Fruit fly (Drosophila melanogaster) whole organism, adult: ENCODE measurements around the gene CG4842.

Source experiments
- CG11617 ChIP-seq: fragments of 200-800 bp; sonication (Bioruptor generic); optimal IDR thresholded peaks from 2 replicates; lab custom pipeline; 2017; ENCODE audit warnings: mild to moderate bottlenecking, missing biosample characterization, missing genetic modification reagents, missing genetic modification characterization
- CG12768 ChIP-seq: fragments of 200-800 bp; sonication (Bioruptor generic); optimal IDR thresholded peaks from 2 replicates; lab custom pipeline; 2017; ENCODE audit warnings: missing biosample characterization, missing genetic modification characterization, mild to moderate bottlenecking, moderate library complexity, missing genetic modification reagents
- CG14711 ChIP-seq: fragments of 200-800 bp; sonication (Bioruptor generic); optimal IDR thresholded peaks from 2 replicates; lab custom pipeline; 2018; ENCODE audit warnings: missing biosample characterization, mild to moderate bottlenecking, missing genetic modification characterization, moderate library complexity
- CG1620 ChIP-seq: fragments of 200-800 bp; sonication (Bioruptor generic); optimal IDR thresholded peaks from 2 replicates; lab custom pipeline; 2016; ENCODE audit warnings: missing biosample characterization, missing genetic modification characterization
- CG33017 ChIP-seq: fragments of 200-800 bp; sonication (Bioruptor generic); optimal IDR thresholded peaks from 2 replicates; lab custom pipeline; 2018; ENCODE audit warnings: missing biosample characterization, mild to moderate bottlenecking, missing genetic modification characterization, moderate library complexity
- CG5204 ChIP-seq: fragments of 200-800 bp; sonication (Bioruptor generic); optimal IDR thresholded peaks from 2 replicates; lab custom pipeline; 2016; ENCODE audit warnings: missing biosample characterization, missing genetic modification characterization
- CG7045 ChIP-seq: fragments of 200-800 bp; sonication (Bioruptor generic); optimal IDR thresholded peaks from 2 replicates; lab custom pipeline; 2017; ENCODE audit warnings: missing biosample characterization, mild to moderate bottlenecking, missing genetic modification characterization
- CG7101 ChIP-seq: fragments of 200-800 bp; sonication (Bioruptor generic); optimal IDR thresholded peaks from 2 replicates; lab custom pipeline; 2018; ENCODE audit warnings: missing biosample characterization, mild to moderate bottlenecking, missing genetic modification characterization, moderate library complexity
- Clk ChIP-seq: fragments of 200-800 bp; sonication (Bioruptor generic); optimal IDR thresholded peaks from 2 replicates; lab custom pipeline; 2017; ENCODE audit warnings: missing biosample characterization, missing genetic modification characterization
- Crg-1 ChIP-seq: fragments of 200-800 bp; sonication (Bioruptor generic); optimal IDR thresholded peaks from 2 replicates; lab custom pipeline; 2016; ENCODE audit warnings: missing biosample characterization, missing genetic modification characterization
- Hr96 ChIP-seq: fragments of 200-800 bp; sonication (Bioruptor generic); optimal IDR thresholded peaks from 2 replicates; lab custom pipeline; 2016; ENCODE audit warnings: missing biosample characterization, missing genetic modification characterization
- Mnt ChIP-seq: fragments of 200-800 bp; sonication (Bioruptor generic); optimal IDR thresholded peaks from 2 replicates; lab custom pipeline; 2016; ENCODE audit warnings: missing biosample characterization, mild to moderate bottlenecking, missing genetic modification characterization
- bab1 ChIP-seq: fragments of 200-800 bp; sonication (Bioruptor generic); optimal IDR thresholded peaks from 3 replicates; lab custom pipeline; 2019; ENCODE audit warnings: missing biosample characterization, mild to moderate bottlenecking, missing genetic modification characterization, moderate library complexity
- cic ChIP-seq: fragments of 200-800 bp; sonication (Bioruptor generic); optimal IDR thresholded peaks from 2 replicates; lab custom pipeline; 2017; ENCODE audit warnings: missing biosample characterization, mild to moderate bottlenecking, missing genetic modification characterization, moderate library complexity
- cnc ChIP-seq, 2 experiments: fragments of >200 bp; optimal IDR thresholded peaks; 2 replicates each; lab custom pipeline; 2017
- kay ChIP-seq: fragments of 200-800 bp; sonication (Bioruptor generic); peaks from one replicate; lab custom pipeline; 2016; ENCODE audit warnings: missing biosample characterization, missing genetic modification characterization, borderline replicate concordance
- ovo ChIP-seq: fragments of 200-800 bp; sonication (Bioruptor generic); optimal IDR thresholded peaks from 2 replicates; lab custom pipeline; 2016; ENCODE audit warnings: missing biosample characterization, missing genetic modification characterization
- pad ChIP-seq: fragments of 200-800 bp; sonication (Bioruptor generic); optimal IDR thresholded peaks from 3 replicates; lab custom pipeline; 2017; ENCODE audit warnings: missing biosample characterization, missing genetic modification characterization, mild to moderate bottlenecking, moderate library complexity, missing genetic modification reagents
- tj ChIP-seq: fragments of 200-800 bp; sonication (Bioruptor generic); optimal IDR thresholded peaks from 3 replicates; lab custom pipeline; 2017; ENCODE audit warnings: missing biosample characterization, mild to moderate bottlenecking, missing genetic modification characterization, moderate library complexity
- toe ChIP-seq: fragments of 200-800 bp; sonication (Bioruptor generic); optimal IDR thresholded peaks from 2 replicates; lab custom pipeline; 2016; ENCODE audit warnings: missing biosample characterization, missing genetic modification characterization

CG4842 gene

dm6 chr3L:16408609-16409439, 40.6 kb downstream of the CG4842 start:
- TF ChIP-seq Clk (GFP tag; lab: Kevin White, UChicago) (no peak), CG12768 (GFP tag; lab: Kevin White, UChicago) (no peak), ovo (GFP tag; lab: Kevin White, UChicago) (peak; percentile 2), CG5204 (GFP tag; lab: Kevin White, UChicago) (no peak), Hr96 (GFP tag; lab: Kevin White, UChicago) (no peak), cic (GFP tag; lab: Kevin White, UChicago) (no peak), cnc (optimal IDR thresholded peaks at IDR 0.05; lab: Kevin White, UChicago) (no peak), Crg-1 (GFP tag; lab: Kevin White, UChicago) (no peak), bab1 (GFP tag; lab: Kevin White, UChicago) (peak; percentile 35), toe (GFP tag; lab: Kevin White, UChicago) (no peak), Mnt (no peak), CG33017 (peak; percentile 6), pad (GFP tag; lab: Kevin White, UChicago) (peak; percentile 61), CG7045 (GFP tag; lab: Kevin White, UChicago) (peak; percentile 46), CG11617 (peak; percentile 29), tj (GFP tag; lab: Kevin White, UChicago) (peak; percentile 30), kay (GFP tag; lab: Kevin White, UChicago) (peak; percentile 71), CG1620 (GFP tag; lab: Kevin White, UChicago) (no peak), CG14711 (tag; lab: Kevin White, UChicago) (peak; percentile 2), CG7101 (tag; lab: Kevin White, UChicago) (no peak)

DNA sequence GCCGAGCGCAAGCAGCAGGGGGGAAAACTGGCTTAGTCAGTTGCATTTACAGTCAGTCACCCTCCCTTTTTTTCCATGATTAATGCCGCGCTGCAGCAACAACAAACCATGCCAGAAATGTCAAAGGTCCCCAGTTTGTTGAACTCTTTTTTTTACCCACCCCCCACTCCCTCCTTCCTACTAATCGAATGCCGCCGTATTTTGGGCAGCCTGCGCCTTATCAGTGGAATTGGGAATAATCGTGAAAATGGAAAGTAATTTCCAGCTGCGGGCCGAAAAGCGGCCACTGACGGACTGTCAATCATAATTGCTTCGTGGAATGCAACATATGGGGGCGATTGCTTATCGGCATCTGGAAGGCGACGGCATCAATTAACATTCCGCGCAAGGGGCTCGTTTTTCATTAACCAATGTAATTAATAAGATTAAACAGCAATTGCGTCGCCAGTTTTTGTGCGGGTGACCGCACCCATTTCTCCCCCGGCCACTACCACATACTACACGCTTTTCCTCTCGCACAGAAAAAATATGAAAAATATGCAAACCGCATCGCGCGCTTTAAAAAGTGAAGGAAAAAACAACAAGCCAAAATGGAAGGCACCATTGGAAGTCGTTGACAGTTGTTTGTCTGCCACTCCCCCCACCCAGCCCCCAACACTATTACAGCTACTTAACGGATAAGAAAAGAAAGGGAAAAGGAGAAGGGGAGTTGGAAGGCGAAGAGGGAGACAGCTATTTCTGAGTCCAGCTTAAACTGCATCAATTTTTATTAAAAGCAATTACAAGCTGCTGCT, 41.4 kb downstream of the CG4842 start:
- TF ChIP-seq ovo (GFP tag; lab: Kevin White, UChicago) (no peak), kay (GFP tag; lab: Kevin White, UChicago) (no peak), Crg-1 (GFP tag; lab: Kevin White, UChicago) (no peak), pad (GFP tag; lab: Kevin White, UChicago) (peak; percentile 91), Clk (GFP tag; lab: Kevin White, UChicago) (no peak)

dm6 chr3L:16410234-16411119, 42.3 kb downstream of the CG4842 start:
- TF ChIP-seq pad (GFP tag; lab: Kevin White, UChicago): peak; percentile 72
- no peak for TF ChIP-seq CG12768 (GFP tag; lab: Kevin White, UChicago)

DNA sequence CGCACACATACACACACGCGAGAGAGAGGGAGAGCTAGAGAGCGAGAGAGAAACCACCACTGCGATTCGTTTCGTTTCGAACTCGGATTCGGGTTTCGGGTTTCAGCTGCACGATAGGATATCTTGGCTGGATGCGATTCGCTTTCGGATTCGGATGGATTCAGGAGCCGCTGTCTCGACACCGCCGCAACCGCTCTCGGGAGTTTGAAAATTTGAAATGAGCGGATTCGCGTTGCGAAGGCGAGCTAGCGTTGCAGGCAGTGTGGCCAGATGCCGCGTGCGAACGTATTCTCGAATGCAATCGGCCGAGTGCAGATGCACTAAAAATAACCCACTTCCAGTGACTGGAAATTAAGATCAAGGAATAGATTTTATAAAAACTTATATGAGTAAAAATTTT, 43.4 kb downstream of the CG4842 start, which contains the start of gene fax:
TSS of gene fax (minus strand) at position 263 of the 400 bp plus-strand sequence.
- TF ChIP-seq Hr96 (GFP tag; lab: Kevin White, UChicago) (peak; percentile 83), Mnt (peak; percentile 14), ovo (GFP tag; lab: Kevin White, UChicago) (no peak), kay (GFP tag; lab: Kevin White, UChicago) (no peak), CG1620 (GFP tag; lab: Kevin White, UChicago) (no peak), CG14711 (tag; lab: Kevin White, UChicago) (no peak), Crg-1 (GFP tag; lab: Kevin White, UChicago) (no peak), tj (GFP tag; lab: Kevin White, UChicago) (no peak), CG33017 (peak; percentile 12), CG11617 (no peak), toe (GFP tag; lab: Kevin White, UChicago) (no peak), cnc (optimal IDR thresholded peaks at IDR 0.05; lab: Kevin White, UChicago) (no peak), CG12768 (GFP tag; lab: Kevin White, UChicago) (no peak), bab1 (GFP tag; lab: Kevin White, UChicago) (peak; percentile 35), cic (GFP tag; lab: Kevin White, UChicago) (peak; percentile 28), Clk (GFP tag; lab: Kevin White, UChicago) (no peak), pad (GFP tag; lab: Kevin White, UChicago) (no peak), CG7101 (tag; lab: Kevin White, UChicago) (peak; percentile 23), CG5204 (GFP tag; lab: Kevin White, UChicago) (no peak), CG7045 (GFP tag; lab: Kevin White, UChicago) (no peak)

- TF ChIP-seq CG33017 (no peak), CG12768 (GFP tag; lab: Kevin White, UChicago) (no peak), CG14711 (tag; lab: Kevin White, UChicago) (peak; percentile 17), bab1 (GFP tag; lab: Kevin White, UChicago) (peak; percentile 27), ovo (GFP tag; lab: Kevin White, UChicago) (peak; percentile 57), Mnt (peak; percentile 58), CG5204 (GFP tag; lab: Kevin White, UChicago) (peak; percentile 68), tj (GFP tag; lab: Kevin White, UChicago) (peak; percentile 30), CG11617 (peak; percentile 17), CG1620 (GFP tag; lab: Kevin White, UChicago) (peak; percentile 50), cic (GFP tag; lab: Kevin White, UChicago) (peak; percentile 13), CG7101 (tag; lab: Kevin White, UChicago) (peak; percentile 36), Clk (GFP tag; lab: Kevin White, UChicago) (no peak), pad (GFP tag; lab: Kevin White, UChicago) (peak; percentile 16), Crg-1 (GFP tag; lab: Kevin White, UChicago) (peak; percentile 55), kay (GFP tag; lab: Kevin White, UChicago) (no peak), Hr96 (GFP tag; lab: Kevin White, UChicago) (peak; percentile 2), toe (GFP tag; lab: Kevin White, UChicago) (peak; percentile 76)
These were observed 44.3 kb downstream of the CG4842 start, which contains the start of gene Serinc for dm6 chr3L:16412394-16412950. Gene Serinc (plus strand): TSS chr3L:16412722.
